Worm (Caenorhabditis elegans) whole organism, young adult: ENCODE data around the gene srbc-25.

ENCODE experiments used
- B0019.2 ChIP-seq: fragments of 200-800 bp; sonication (Bioruptor generic); conservative IDR thresholded peaks from 2 replicates; pipeline ENCODE4 v1.3.6; 2022; ENCODE audit warnings: missing genetic modification reagents, missing genetic modification characterization, missing compliant biosample characterization
- B0035.1 ChIP-seq: sonication (generic microtip); optimal IDR thresholded peaks from 2 replicates; lab custom pipeline; 2016; ENCODE audit warnings: missing genetic modification characterization, mild to moderate bottlenecking, missing compliant biosample characterization, missing genotype, missing genetic modification reagents
- B0336.3 ChIP-seq: fragments of 200-800 bp; sonication (Bioruptor generic); IDR thresholded peaks from 2 replicates; pipeline ENCODE4 v1.3.6; 2022; ENCODE audit warnings: missing genetic modification characterization, missing compliant biosample characterization
- C06A6.2 ChIP-seq: fragments of 200-800 bp; sonication (Bioruptor generic); conservative IDR thresholded peaks from 2 replicates; pipeline ENCODE4 v1.3.6; 2022; ENCODE audit warnings: missing genetic modification characterization, missing compliant biosample characterization
- C17E4.6 ChIP-seq: fragments of 200-800 bp; sonication (Bioruptor generic); IDR thresholded peaks from 2 replicates; pipeline ENCODE4 v1.3.6; 2022; ENCODE audit warnings: missing genetic modification reagents, missing genetic modification characterization, missing compliant biosample characterization
- F22D6.2 ChIP-seq: sonication (generic microtip); optimal IDR thresholded peaks from 2 replicates; lab custom pipeline; 2016; ENCODE audit warnings: mild to moderate bottlenecking, missing genetic modification characterization, missing compliant biosample characterization
- F37B4.10 ChIP-seq: fragments of 200-800 bp; sonication (Bioruptor generic); IDR thresholded peaks from 2 replicates; pipeline ENCODE4 v1.3.6; 2022; ENCODE audit warnings: missing genetic modification characterization, missing compliant biosample characterization
- F52B5.7 ChIP-seq: sonication (generic microtip); optimal IDR thresholded peaks from 2 replicates; lab custom pipeline; 2016; ENCODE audit warnings: mild to moderate bottlenecking, missing genetic modification characterization, missing compliant biosample characterization
- F55B11.4 ChIP-seq: sonication (generic microtip); optimal IDR thresholded peaks from 2 replicates; lab custom pipeline; 2016; ENCODE audit warnings: missing compliant biosample characterization, missing genetic modification characterization, borderline replicate concordance; ENCODE audit not compliant: insufficient read depth
- F57A8.1 ChIP-seq: fragments of 200-800 bp; sonication (Bioruptor generic); optimal IDR thresholded peaks from 2 replicates; lab custom pipeline; 2018; ENCODE audit warnings: mild to moderate bottlenecking, missing genetic modification characterization, moderate library complexity, missing compliant biosample characterization
- K12H6.12 ChIP-seq: fragments of 200-800 bp; sonication (Bioruptor generic); optimal IDR thresholded peaks from 2 replicates; lab custom pipeline; 2018; ENCODE audit warnings: mild to moderate bottlenecking, missing genetic modification characterization, missing compliant biosample characterization
- T07F8.4 ChIP-seq: sonication (generic microtip); optimal IDR thresholded peaks from 2 replicates; lab custom pipeline; 2016; ENCODE audit warnings: mild to moderate bottlenecking, missing genetic modification characterization, moderate library complexity, missing compliant biosample characterization
- Y53F4B.3 ChIP-seq: fragments of 200-800 bp; sonication (Bioruptor generic); IDR thresholded peaks from 2 replicates; pipeline ENCODE4 v1.3.6; 2022; ENCODE audit warnings: missing genetic modification reagents, missing genetic modification characterization, missing compliant biosample characterization
- Y56A3A.18 ChIP-seq: fragments of 200-800 bp; sonication (Bioruptor generic); IDR thresholded peaks from 2 replicates; pipeline ENCODE4 v1.3.6; 2022; ENCODE audit warnings: missing genetic modification reagents, missing genetic modification characterization, missing compliant biosample characterization
- aptf-3 ChIP-seq: fragments of 200-800 bp; sonication (Bioruptor generic); IDR thresholded peaks from 2 replicates; pipeline ENCODE4 v1.3.6; 2022; ENCODE audit warnings: missing genetic modification characterization, missing compliant biosample characterization
- atf-7 ChIP-seq: sonication (generic microtip); optimal IDR thresholded peaks from 2 replicates; lab custom pipeline; 2017; ENCODE audit warnings: mild to moderate bottlenecking, missing genetic modification characterization, missing compliant biosample characterization
- attf-3 ChIP-seq: fragments of 200-800 bp; sonication (Bioruptor generic); conservative IDR thresholded peaks from 2 replicates; pipeline ENCODE4 v1.3.6; 2022; ENCODE audit warnings: missing genetic modification reagents, missing genetic modification characterization, missing compliant biosample characterization
- bed-2 ChIP-seq: fragments of 200-800 bp; sonication (Bioruptor generic); IDR thresholded peaks from 2 replicates; pipeline ENCODE4 v1.3.6; 2022; ENCODE audit warnings: missing genetic modification reagents, missing genetic modification characterization, missing compliant biosample characterization
- cebp-1 ChIP-seq, 2 experiments: fragments of 200-800 bp in 1 of 2; sonication (Bioruptor generic) in 1 of 2; sonication (generic microtip) in 1 of 2; IDR thresholded peaks in 1 of 2; optimal IDR thresholded peaks in 1 of 2; 2 replicates each; pipeline versions ENCODE4 v1.3.6 to Lab custom; 2017 to 2022; ENCODE audit warnings: missing compliant biosample characterization in 2 of 2, missing genetic modification characterization in 2 of 2, mild to moderate bottlenecking in 1 of 2, missing genetic modification reagents in 1 of 2, moderate library complexity in 1 of 2
- ceh-100 ChIP-seq: fragments of 200-800 bp; sonication (Bioruptor generic); IDR thresholded peaks from 2 replicates; pipeline ENCODE4 v1.3.6; 2022; ENCODE audit warnings: missing genetic modification reagents, missing genetic modification characterization, missing compliant biosample characterization
- ceh-91 ChIP-seq: fragments of 200-800 bp; sonication (Bioruptor generic); IDR thresholded peaks from 2 replicates; pipeline ENCODE4 v1.3.6; 2022; ENCODE audit warnings: missing genetic modification reagents, missing genetic modification characterization, missing compliant biosample characterization
- chd-7 ChIP-seq: sonication (generic microtip); optimal IDR thresholded peaks from 2 replicates; lab custom pipeline; 2016; ENCODE audit warnings: mild to moderate bottlenecking, missing genetic modification characterization, moderate library complexity, missing compliant biosample characterization
- die-1 ChIP-seq: sonication (generic microtip); optimal IDR thresholded peaks from 2 replicates; lab custom pipeline; 2016; ENCODE audit warnings: missing genotype, mild to moderate bottlenecking, missing genetic modification characterization, missing compliant biosample characterization
- efl-1 ChIP-seq: fragments of 150-350 bp; optimal IDR thresholded peaks from 2 replicates; lab custom pipeline; 2014; ENCODE audit warnings: missing biosample characterization, missing genetic modification reagents, missing genetic modification characterization
- hlh-12 ChIP-seq: sonication (generic microtip); optimal IDR thresholded peaks from 2 replicates; lab custom pipeline; 2016; ENCODE audit warnings: missing genetic modification characterization, missing compliant biosample characterization
- hlh-26 ChIP-seq: fragments of 200-800 bp; sonication (Bioruptor generic); conservative IDR thresholded peaks from 2 replicates; pipeline ENCODE4 v1.3.6; 2022; ENCODE audit warnings: missing genetic modification reagents, missing genetic modification characterization, missing compliant biosample characterization
- hmg-20 ChIP-seq: fragments of 200-800 bp; sonication (Bioruptor generic); IDR thresholded peaks from 2 replicates; pipeline ENCODE4 v1.3.6; 2022; ENCODE audit warnings: missing genetic modification reagents, missing genetic modification characterization, missing compliant biosample characterization
- lin-26 ChIP-seq: fragments of 200-800 bp; sonication (Bioruptor generic); IDR thresholded peaks from 2 replicates; pipeline ENCODE4 v1.3.6; 2022; ENCODE audit warnings: missing genetic modification reagents, missing genetic modification characterization, missing compliant biosample characterization
- lin-54 ChIP-seq: fragments of 200-800 bp; sonication (Bioruptor generic); optimal IDR thresholded peaks from 2 replicates; lab custom pipeline; 2018; ENCODE audit warnings: mild to moderate bottlenecking, missing genetic modification characterization, missing compliant biosample characterization
- madf-8 ChIP-seq: fragments of 200-800 bp; sonication (Bioruptor generic); conservative IDR thresholded peaks from 2 replicates; pipeline ENCODE4 v1.3.6; 2022; ENCODE audit warnings: missing genetic modification reagents, missing genetic modification characterization, missing compliant biosample characterization
- mcd-1 ChIP-seq: fragments of 200-800 bp; sonication (Bioruptor generic); IDR thresholded peaks from 2 replicates; pipeline ENCODE4 v1.3.6; 2022; ENCODE audit warnings: missing genetic modification reagents, missing genetic modification characterization, missing compliant biosample characterization
- nfya-1 ChIP-seq: sonication (generic microtip); optimal IDR thresholded peaks from 2 replicates; lab custom pipeline; 2017; ENCODE audit warnings: antibody characterized with exemption, missing compliant biosample characterization, missing genetic modification characterization, borderline replicate concordance; ENCODE audit not compliant: insufficient read depth
- nfya-2 ChIP-seq: fragments of 200-800 bp; sonication (Bioruptor generic); IDR thresholded peaks from 2 replicates; pipeline ENCODE4 v1.3.6; 2022; ENCODE audit warnings: missing genetic modification reagents, missing genetic modification characterization, missing compliant biosample characterization
- nfyb-1 ChIP-seq: fragments of 200-800 bp; sonication (Bioruptor generic); IDR thresholded peaks from 2 replicates; pipeline ENCODE4 v1.3.6; 2022; ENCODE audit warnings: missing genetic modification reagents, missing genetic modification characterization, missing compliant biosample characterization
- nhr-90 ChIP-seq: sonication (generic microtip); optimal IDR thresholded peaks from 2 replicates; lab custom pipeline; 2016; ENCODE audit warnings: missing genotype, mild to moderate bottlenecking, missing genetic modification characterization, missing compliant biosample characterization
- pha-4 ChIP-seq: fragments of 150-350 bp; sonication (generic microtip); optimal IDR thresholded peaks from 2 replicates; lab custom pipeline; 2014; ENCODE audit warnings: missing biosample characterization, missing genetic modification reagents, missing genetic modification characterization
- rcor-1 ChIP-seq: fragments of 200-800 bp; sonication (Bioruptor generic); IDR thresholded peaks from 2 replicates; pipeline ENCODE4 v1.3.6; 2022; ENCODE audit warnings: missing genetic modification reagents, missing genetic modification characterization, missing compliant biosample characterization
- repo-1 ChIP-seq: sonication (generic microtip); optimal IDR thresholded peaks from 2 replicates; lab custom pipeline; 2017; ENCODE audit warnings: mild to moderate bottlenecking, missing genetic modification characterization, missing compliant biosample characterization
- sea-2 ChIP-seq: fragments of 200-800 bp; sonication (Bioruptor generic); IDR thresholded peaks from 2 replicates; pipeline ENCODE4 v1.3.6; 2022; ENCODE audit warnings: missing genetic modification characterization, missing compliant biosample characterization
- snpc-1.1 ChIP-seq: sonication (generic microtip); optimal IDR thresholded peaks from 2 replicates; lab custom pipeline; 2017; ENCODE audit warnings: missing genetic modification characterization, mild to moderate bottlenecking, missing compliant biosample characterization, antibody characterized with exemption, moderate library complexity, missing genotype, missing genetic modification reagents; ENCODE audit not compliant: insufficient read depth
- snpc-3.4 ChIP-seq: sonication (generic microtip); optimal IDR thresholded peaks from 2 replicates; lab custom pipeline; 2017; ENCODE audit warnings: missing genetic modification characterization, mild to moderate bottlenecking, missing compliant biosample characterization, antibody characterized with exemption, moderate library complexity, missing genotype, missing genetic modification reagents
- tbp1 ChIP-seq: fragments of 200-800 bp; sonication (Bioruptor generic); optimal IDR thresholded peaks from 2 replicates; lab custom pipeline; 2018; ENCODE audit warnings: mild to moderate bottlenecking, missing genetic modification characterization, missing compliant biosample characterization
- unc-62 ChIP-seq: fragments of 150-350 bp; optimal IDR thresholded peaks from 2 replicates; lab custom pipeline; 2014; ENCODE audit warnings: missing biosample characterization, missing genetic modification reagents, missing genetic modification characterization

srbc-25 gene

ce11 chrV:17182045-17182444, 8.2 kb downstream of the srbc-25 start, which contains the start of gene srh-159:
Gene srh-159 (plus strand): TSS chrV:17182345.
- no peak for TF ChIP-seq madf-8 (GFP tag; lab: Robert Waterston, UW)
- TF ChIP-seq efl-1 (GFP tag; lab: Kevin White, UChicago) = no peak
- TF ChIP-seq B0019.2 = no peak
- no peak for TF ChIP-seq B0035.1
- TF ChIP-seq nfyb-1 (GFP tag; lab: Robert Waterston, UW) = no peak
- TF ChIP-seq hmg-20 (GFP tag; lab: Robert Waterston, UW) = no peak
- no peak for TF ChIP-seq hlh-26 (GFP tag; lab: Robert Waterston, UW)
- no peak for TF ChIP-seq T07F8.4 (tag; lab: Kevin White, UChicago)
- TF ChIP-seq F37B4.10 = no peak
- TF ChIP-seq attf-3 = no peak
- no peak for TF ChIP-seq chd-7 (tag; lab: Kevin White, UChicago)
- TF ChIP-seq cebp-1 (GFP tag; IDR thresholded peaks at IDR 0.05; lab: Robert Waterston, UW) = no peak
- TF ChIP-seq cebp-1 (tag; optimal IDR thresholded peaks at IDR 0.05; lab: Kevin White, UChicago) = no peak

- TF ChIP-seq lin-54 (GFP tag; lab: Kevin White, UChicago) = no peak
- TF ChIP-seq ceh-100 = no peak
- TF ChIP-seq C17E4.6 = no peak
- TF ChIP-seq ceh-91 (GFP tag; lab: Robert Waterston, UW) = no peak
- TF ChIP-seq T07F8.4 (tag; lab: Kevin White, UChicago) = no peak
- TF ChIP-seq C06A6.2 (GFP tag; lab: Robert Waterston, UW) = no peak
- TF ChIP-seq rcor-1 = no peak
- TF ChIP-seq sea-2 (GFP tag; lab: Robert Waterston, UW) = no peak
- TF ChIP-seq lin-26 (GFP tag; lab: Robert Waterston, UW) = no peak
- TF ChIP-seq F22D6.2 = no peak
- TF ChIP-seq mcd-1 (GFP tag; lab: Robert Waterston, UW) = no peak
- TF ChIP-seq repo-1 (tag; lab: Kevin White, UChicago) = no peak
- TF ChIP-seq unc-62 = no peak
- TF ChIP-seq snpc-1.1 (tag; lab: Kevin White, UChicago) = no peak
- TF ChIP-seq tbp1 = no peak
These were observed 16.6 kb downstream of the srbc-25 start, which contains the start of gene str-199 for ce11 chrV:17190399-17190798. Gene str-199 (minus strand): TSS chrV:17190499.

- no peak for TF ChIP-seq pha-4 (tag; lab: Kevin White, UChicago)
These were observed 18.4 kb downstream of the srbc-25 start, which contains the start of gene srz-47 for ce11 chrV:17192238-17192637. Gene srz-47 (minus strand): TSS chrV:17192338.

ce11 chrV:17198926-17199325, 25.1 kb downstream of the srbc-25 start, which contains the start of gene srz-96:
Gene srz-96 (plus strand): TSS chrV:17199226.
- TF ChIP-seq nfya-1 (tag; lab: Kevin White, UChicago) (no peak), K12H6.12 (tag; lab: Kevin White, UChicago) (no peak), aptf-3 (GFP tag; lab: Robert Waterston, UW) (no peak), ceh-91 (GFP tag; lab: Robert Waterston, UW) (no peak), F22D6.2 (no peak), F55B11.4 (tag; lab: Kevin White, UChicago) (no peak)

ce11 chrV:17201847-17202246, 28.0 kb downstream of the srbc-25 start, which contains the start of gene Y68A4A.10:
Gene Y68A4A.10 (plus strand): TSS chrV:17202147.
- no peak for TF ChIP-seq lin-54 (GFP tag; lab: Kevin White, UChicago)
- TF ChIP-seq die-1 (tag; lab: Kevin White, UChicago) = no peak
- TF ChIP-seq nfyb-1 (GFP tag; lab: Robert Waterston, UW) = no peak
- TF ChIP-seq F22D6.2 = no peak
- no peak for TF ChIP-seq Y53F4B.3 (GFP tag; lab: Robert Waterston, UW)
- no peak for TF ChIP-seq B0336.3 (GFP tag; lab: Robert Waterston, UW)
- no peak for TF ChIP-seq F57A8.1 (GFP tag; lab: Kevin White, UChicago)
- no peak for TF ChIP-seq atf-7
- TF ChIP-seq bed-2 (GFP tag; lab: Robert Waterston, UW) = no peak
- no peak for TF ChIP-seq F52B5.7 (tag; lab: Kevin White, UChicago)
- no peak for TF ChIP-seq nfya-2 (GFP tag; lab: Robert Waterston, UW)
- TF ChIP-seq Y56A3A.18 (GFP tag; lab: Robert Waterston, UW) = no peak
- TF ChIP-seq nhr-90 = no peak
- no peak for TF ChIP-seq snpc-3.4 (tag; lab: Kevin White, UChicago)
- TF ChIP-seq sea-2 (GFP tag; lab: Robert Waterston, UW) = no peak
- TF ChIP-seq hlh-12 = no peak
